Worm (Caenorhabditis elegans): ENCODE measurements around the gene C03B1.17.

DNA sequence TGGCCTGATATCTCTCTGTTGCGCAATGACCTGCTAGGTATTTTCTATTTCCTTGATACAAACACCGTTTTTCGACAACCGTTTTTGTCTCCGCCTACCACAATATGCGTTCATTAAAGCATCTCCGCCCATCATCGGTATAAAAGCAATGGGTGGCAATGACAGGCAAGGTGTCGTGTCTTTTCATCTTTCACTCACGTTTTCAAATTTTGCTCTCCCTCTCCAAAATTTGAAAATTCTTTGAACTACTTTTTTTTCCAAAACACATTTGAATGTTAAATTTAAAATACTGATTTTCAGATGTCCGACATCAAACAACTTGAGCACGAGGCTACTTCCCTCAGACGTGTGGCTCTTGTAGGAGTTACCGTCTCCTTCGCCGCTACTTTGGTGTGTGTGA lies 44.6 kb upstream of the C03B1.17 start, which contains the start of gene col-169:
- TF ChIP-seq ztf-23 (GFP tag; IDR thresholded peaks at IDR 0.05) (no peak), ztf-29 (GFP tag; IDR thresholded peaks at IDR 0.05) (no peak)
